Fruit fly (Drosophila melanogaster) whole organism, prepupa: ENCODE data around the gene Hsp83.

Source experiments
- Blimp-1 ChIP-seq: fragments of 200-800 bp; sonication (Bioruptor generic); optimal IDR thresholded peaks from 3 replicates; lab custom pipeline; 2017; ENCODE audit warnings: missing biosample characterization, missing genetic modification characterization, mild to moderate bottlenecking, moderate library complexity, missing genetic modification reagents
- CG11902 ChIP-seq: fragments of 200-800 bp; sonication (Bioruptor generic); optimal IDR thresholded peaks from 3 replicates; lab custom pipeline; 2016; ENCODE audit warnings: missing biosample characterization, missing genetic modification characterization
- CG15336 ChIP-seq: fragments of 200-800 bp; sonication (Bioruptor generic); IDR thresholded peaks from 2 replicates; pipeline ENCODE4 v1.3.6; 2022; ENCODE audit warnings: missing biosample characterization, missing genetic modification characterization
- CG1621 ChIP-seq: fragments of 200-800 bp; sonication (Bioruptor generic); optimal IDR thresholded peaks from 3 replicates; lab custom pipeline; 2018; ENCODE audit warnings: missing biosample characterization, mild to moderate bottlenecking, missing genetic modification characterization
- CG31627 ChIP-seq: fragments of 200-800 bp; sonication (Bioruptor generic); optimal IDR thresholded peaks from 3 replicates; lab custom pipeline; 2016; ENCODE audit warnings: missing biosample characterization, missing genetic modification characterization
- CG32006 ChIP-seq: fragments of 200-800 bp; sonication (Bioruptor generic); optimal IDR thresholded peaks from 3 replicates; lab custom pipeline; 2017; ENCODE audit warnings: missing biosample characterization, mild to moderate bottlenecking, missing genetic modification characterization
- CG34406 ChIP-seq: fragments of 200-800 bp; sonication (Bioruptor generic); optimal IDR thresholded peaks from 3 replicates; lab custom pipeline; 2016; ENCODE audit warnings: missing biosample characterization, missing genetic modification characterization
- CG3919 ChIP-seq: fragments of 200-800 bp; sonication (Bioruptor generic); optimal IDR thresholded peaks from 3 replicates; lab custom pipeline; 2016; ENCODE audit warnings: missing biosample characterization, missing genetic modification characterization
- CG6276 ChIP-seq: fragments of 200-800 bp; sonication (Bioruptor generic); optimal IDR thresholded peaks from 2 replicates; lab custom pipeline; 2017; ENCODE audit warnings: missing biosample characterization, mild to moderate bottlenecking, missing genetic modification characterization
- CG6792 ChIP-seq: fragments of 200-800 bp; sonication (Bioruptor generic); optimal IDR thresholded peaks from 3 replicates; lab custom pipeline; 2016; ENCODE audit warnings: missing biosample characterization, missing genetic modification characterization
- CG6854 ChIP-seq: fragments of 200-800 bp; sonication (Bioruptor generic); optimal IDR thresholded peaks from 2 replicates; lab custom pipeline; 2017; ENCODE audit warnings: missing biosample characterization, mild to moderate bottlenecking, missing genetic modification characterization
- CG7368 ChIP-seq: fragments of 200-800 bp; sonication (Bioruptor generic); optimal IDR thresholded peaks from 3 replicates; lab custom pipeline; 2016; ENCODE audit warnings: missing biosample characterization, missing genetic modification characterization
- CG8119 ChIP-seq: fragments of 200-800 bp; sonication (Bioruptor generic); IDR thresholded peaks from 3 replicates; pipeline ENCODE4 v1.3.6; 2022; ENCODE audit warnings: missing biosample characterization, missing genetic modification characterization
- CG8632 ChIP-seq: fragments of 200-800 bp; sonication (Bioruptor generic); optimal IDR thresholded peaks from 3 replicates; lab custom pipeline; 2016; ENCODE audit warnings: missing biosample characterization, missing genetic modification characterization
- CG9139 ChIP-seq: fragments of 200-800 bp; sonication (Bioruptor generic); optimal IDR thresholded peaks from 3 replicates; lab custom pipeline; 2017; ENCODE audit warnings: missing biosample characterization, mild to moderate bottlenecking, missing genetic modification characterization
- Eip75B ChIP-seq: fragments of 200-800 bp; sonication (Bioruptor generic); optimal IDR thresholded peaks from 3 replicates; lab custom pipeline; 2016; ENCODE audit warnings: missing biosample characterization, missing genetic modification characterization
- Eip78C ChIP-seq: fragments of 200-800 bp; sonication (Bioruptor generic); peaks from one replicate; lab custom pipeline; 2016; ENCODE audit warnings: missing biosample characterization, missing genetic modification characterization
- Ets21C ChIP-seq: fragments of 200-800 bp; sonication (Bioruptor generic); optimal IDR thresholded peaks from 3 replicates; lab custom pipeline; 2016; ENCODE audit warnings: missing biosample characterization, missing genetic modification characterization
- Hr38 ChIP-seq: sonication (Bioruptor generic); optimal IDR thresholded peaks from 2 replicates; lab custom pipeline; 2016; ENCODE audit warnings: missing biosample characterization, missing genetic modification characterization
- Hr39 ChIP-seq: fragments of 200-800 bp; sonication (Bioruptor generic); optimal IDR thresholded peaks from 2 replicates; lab custom pipeline; 2016; ENCODE audit warnings: missing biosample characterization, missing genetic modification characterization
- Lpt ChIP-seq: fragments of 200-800 bp; sonication (Bioruptor generic); optimal IDR thresholded peaks from 3 replicates; lab custom pipeline; 2016; ENCODE audit warnings: missing biosample characterization, missing genetic modification characterization
- Met ChIP-seq: fragments of 200-800 bp; sonication (Bioruptor generic); optimal IDR thresholded peaks from 3 replicates; lab custom pipeline; 2016; ENCODE audit warnings: missing biosample characterization, missing genetic modification characterization
- OdsH ChIP-seq: fragments of 200-800 bp; sonication (Bioruptor generic); optimal IDR thresholded peaks from 3 replicates; lab custom pipeline; 2016; ENCODE audit warnings: missing biosample characterization, missing genetic modification characterization
- Smox ChIP-seq: fragments of 200-800 bp; sonication (Bioruptor generic); optimal IDR thresholded peaks from 3 replicates; lab custom pipeline; 2016; ENCODE audit warnings: missing biosample characterization, missing genetic modification characterization
- Sox14 ChIP-seq: fragments of 200-800 bp; sonication (Bioruptor generic); optimal IDR thresholded peaks from 3 replicates; lab custom pipeline; 2016; ENCODE audit warnings: missing biosample characterization, missing genetic modification characterization
- Sox15 ChIP-seq: fragments of 200-800 bp; sonication (Bioruptor generic); optimal IDR thresholded peaks from 3 replicates; lab custom pipeline; 2016; ENCODE audit warnings: missing biosample characterization, missing genetic modification characterization
- achi ChIP-seq: fragments of 200-800 bp; sonication (Bioruptor generic); optimal IDR thresholded peaks from 3 replicates; lab custom pipeline; 2016; ENCODE audit warnings: missing biosample characterization, missing genetic modification characterization
- acj6 ChIP-seq: fragments of 200-800 bp; sonication (Bioruptor generic); optimal IDR thresholded peaks from 3 replicates; lab custom pipeline; 2016; ENCODE audit warnings: missing biosample characterization, missing genetic modification characterization
- dac ChIP-seq: fragments of 200-800 bp; sonication (Bioruptor generic); optimal IDR thresholded peaks from 2 replicates; lab custom pipeline; 2017; ENCODE audit warnings: missing biosample characterization, mild to moderate bottlenecking, missing genetic modification characterization
- dsx ChIP-seq: fragments of 200-800 bp; optimal IDR thresholded peaks from 3 replicates; lab custom pipeline; 2019; ENCODE audit warnings: missing biosample characterization, mild to moderate bottlenecking, missing genetic modification characterization, moderate library complexity; ENCODE audit not compliant: poor library complexity, severe bottlenecking
- fkh ChIP-seq: fragments of 200-800 bp; sonication (Bioruptor generic); optimal IDR thresholded peaks from 3 replicates; lab custom pipeline; 2017; ENCODE audit warnings: missing biosample characterization, mild to moderate bottlenecking, missing genetic modification characterization, moderate library complexity
- lz ChIP-seq: fragments of 200-800 bp; sonication (Bioruptor generic); optimal IDR thresholded peaks from 3 replicates; lab custom pipeline; 2016; ENCODE audit warnings: missing biosample characterization, missing genetic modification characterization
- pdm3 ChIP-seq: fragments of 200-800 bp; sonication (Bioruptor generic); optimal IDR thresholded peaks from 3 replicates; lab custom pipeline; 2016; ENCODE audit warnings: missing biosample characterization, missing genetic modification characterization
- salr ChIP-seq, 2 experiments: fragments of 200-800 bp; sonication (Bioruptor generic); optimal IDR thresholded peaks; 3 replicates each; lab custom pipeline; 2016 to 2018; ENCODE audit warnings: missing biosample characterization in 2 of 2, missing genetic modification characterization in 2 of 2, mild to moderate bottlenecking in 1 of 2
- spab ChIP-seq: fragments of 200-800 bp; sonication (Bioruptor generic); optimal IDR thresholded peaks from 2 replicates; lab custom pipeline; 2017; ENCODE audit warnings: missing biosample characterization, mild to moderate bottlenecking, missing genetic modification characterization, missing genetic modification reagents

The Hsp83 gene

dm6 chr3L:3203062-3203461 is 10.3 kb downstream of the Hsp83 start, which contains the start of gene CG32271:
CG32271 (minus strand) TSS chr3L:3203162.
- TF ChIP-seq Eip78C (GFP tag; lab: Kevin White, UChicago) (no peak), Ets21C (GFP tag; lab: Kevin White, UChicago) (no peak), CG1621 (tag; lab: Kevin White, UChicago) (no peak), Eip75B (GFP tag; lab: Kevin White, UChicago) (no peak)

dm6 chr3L:3204348-3204747 is 11.6 kb downstream of the Hsp83 start, which contains the start of gene CG33159:
CG33159 (minus strand) TSS chr3L:3204448.
- TF ChIP-seq CG8632 (GFP tag; lab: Kevin White, UChicago) (no peak), CG6792 (GFP tag; lab: Kevin White, UChicago) (no peak), CG8119 (GFP tag; lab: Robert Waterston, UW) (no peak), Sox14 (GFP tag; lab: Kevin White, UChicago) (no peak), salr (GFP tag; optimal IDR thresholded peaks at IDR 0.05; lab: Kevin White, UChicago) (no peak), dsx (GFP tag; lab: Kevin White, UChicago) (no peak), CG9139 (GFP tag; lab: Kevin White, UChicago) (no peak), CG6276 (GFP tag; lab: Kevin White, UChicago) (no peak), Met (GFP tag; lab: Kevin White, UChicago) (no peak), CG7368 (GFP tag; lab: Kevin White, UChicago) (no peak), Hr39 (GFP tag; lab: Kevin White, UChicago) (no peak)

- TF ChIP-seq CG8632 (GFP tag; lab: Kevin White, UChicago) (no peak), pdm3 (GFP tag; lab: Kevin White, UChicago) (no peak), CG31627 (GFP tag; lab: Kevin White, UChicago) (no peak), fkh (GFP tag; lab: Kevin White, UChicago) (no peak), CG6792 (GFP tag; lab: Kevin White, UChicago) (no peak), salr (GFP tag; optimal IDR thresholded peaks at IDR 0.05; lab: Kevin White, UChicago) (no peak), Sox15 (no peak), CG6276 (GFP tag; lab: Kevin White, UChicago) (no peak), CG6854 (GFP tag; lab: Kevin White, UChicago) (no peak), acj6 (GFP tag; lab: Kevin White, UChicago) (no peak), spab (GFP tag; lab: Kevin White, UChicago) (no peak), CG34406 (GFP tag; lab: Kevin White, UChicago) (no peak), dsx (GFP tag; lab: Kevin White, UChicago) (no peak), CG15336 (GFP tag; lab: Robert Waterston, UW) (no peak), lz (no peak), OdsH (no peak), Lpt (GFP tag; lab: Kevin White, UChicago) (no peak), dac (GFP tag; lab: Kevin White, UChicago) (no peak), Blimp-1 (GFP tag; lab: Kevin White, UChicago) (no peak), CG32006 (GFP tag; lab: Kevin White, UChicago) (no peak)
- TF ChIP-seq, all 60 proteins: peak for 0
Measured at dm6 chr3L:3205349-3205748, 12.6 kb downstream of the Hsp83 start, which contains the start of gene CG32277. CG32277 (minus strand) TSS chr3L:3205449.

dm6 chr3L:3206263-3206662 is 13.5 kb downstream of the Hsp83 start, which contains the start of gene CG33160:
CG33160 (minus strand) TSS chr3L:3206363.
- TF ChIP-seq achi (GFP tag; lab: Kevin White, UChicago) (no peak), CG3919 (GFP tag; lab: Kevin White, UChicago) (no peak), OdsH (no peak), fkh (GFP tag; lab: Kevin White, UChicago) (no peak), Hr38 (GFP tag; lab: Kevin White, UChicago) (no peak), Sox14 (GFP tag; lab: Kevin White, UChicago) (no peak), CG11902 (no peak), Met (GFP tag; lab: Kevin White, UChicago) (no peak), Smox (no peak), dsx (GFP tag; lab: Kevin White, UChicago) (no peak), Sox15 (no peak)
